Fruit fly (Drosophila melanogaster) whole organism, adult: ENCODE results near the gene hoe1.
A peak's percentile ranks its signal among the peaks of the same experiment; 100 is the strongest.

Source experiments
- CG11617 ChIP-seq: fragments of 200-800 bp; sonication (Bioruptor generic); optimal IDR thresholded peaks from 2 replicates; lab custom pipeline; 2017; ENCODE audit warnings: mild to moderate bottlenecking, missing biosample characterization, missing genetic modification reagents, missing genetic modification characterization
- CG12768 ChIP-seq: fragments of 200-800 bp; sonication (Bioruptor generic); optimal IDR thresholded peaks from 2 replicates; lab custom pipeline; 2017; ENCODE audit warnings: missing biosample characterization, missing genetic modification characterization, mild to moderate bottlenecking, moderate library complexity, missing genetic modification reagents
- CG14711 ChIP-seq: fragments of 200-800 bp; sonication (Bioruptor generic); optimal IDR thresholded peaks from 2 replicates; lab custom pipeline; 2018; ENCODE audit warnings: missing biosample characterization, mild to moderate bottlenecking, missing genetic modification characterization, moderate library complexity
- CG1620 ChIP-seq: fragments of 200-800 bp; sonication (Bioruptor generic); optimal IDR thresholded peaks from 2 replicates; lab custom pipeline; 2016; ENCODE audit warnings: missing biosample characterization, missing genetic modification characterization
- CG33017 ChIP-seq: fragments of 200-800 bp; sonication (Bioruptor generic); optimal IDR thresholded peaks from 2 replicates; lab custom pipeline; 2018; ENCODE audit warnings: missing biosample characterization, mild to moderate bottlenecking, missing genetic modification characterization, moderate library complexity
- CG7045 ChIP-seq: fragments of 200-800 bp; sonication (Bioruptor generic); optimal IDR thresholded peaks from 2 replicates; lab custom pipeline; 2017; ENCODE audit warnings: missing biosample characterization, mild to moderate bottlenecking, missing genetic modification characterization
- Clk ChIP-seq: fragments of 200-800 bp; sonication (Bioruptor generic); optimal IDR thresholded peaks from 2 replicates; lab custom pipeline; 2017; ENCODE audit warnings: missing biosample characterization, missing genetic modification characterization
- Mnt ChIP-seq: fragments of 200-800 bp; sonication (Bioruptor generic); optimal IDR thresholded peaks from 2 replicates; lab custom pipeline; 2016; ENCODE audit warnings: missing biosample characterization, mild to moderate bottlenecking, missing genetic modification characterization
- toe ChIP-seq: fragments of 200-800 bp; sonication (Bioruptor generic); optimal IDR thresholded peaks from 2 replicates; lab custom pipeline; 2016; ENCODE audit warnings: missing biosample characterization, missing genetic modification characterization

- TF ChIP-seq Mnt (no peak), toe (GFP tag; lab: Kevin White, UChicago) (no peak), Clk (no peak), CG7045 (GFP tag; lab: Kevin White, UChicago) (peak; percentile 30), CG14711 (tag; lab: Kevin White, UChicago) (no peak), CG12768 (GFP tag; lab: Kevin White, UChicago) (no peak), CG33017 (tag; lab: Kevin White, UChicago) (no peak), CG1620 (no peak), CG11617 (GFP tag; lab: Kevin White, UChicago) (no peak)
Measured at dm6 chr2L:4928340-4928739, 3.8 kb downstream of the hoe1 start.
